Fruit fly (Drosophila melanogaster): Measurements from ENCODE around the gene cpx.

DNA sequence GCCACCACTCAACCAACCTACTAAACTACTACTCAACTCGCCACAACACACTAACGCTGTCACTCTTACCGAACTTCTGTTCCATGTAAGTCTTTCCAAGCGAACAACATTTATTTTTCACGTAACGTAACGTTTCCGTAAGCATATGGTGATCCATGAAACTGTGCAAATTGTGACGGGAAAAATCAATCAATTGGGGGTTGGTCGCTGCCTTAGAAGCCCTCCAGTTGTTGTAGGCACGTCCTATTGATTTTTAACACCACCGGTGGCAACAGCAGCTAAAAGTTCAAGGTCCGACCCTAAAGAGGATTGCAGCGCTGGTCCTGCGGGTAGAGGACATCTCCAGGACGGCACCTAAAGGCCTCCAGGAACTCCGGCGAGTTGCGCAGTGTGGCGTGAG lies 12.2 kb downstream of the cpx start:
- TF ChIP-seq CG14655 (GFP tag; optimal IDR thresholded peaks at IDR 0.05), result no peak
- no peak for TF ChIP-seq EcR (GFP tag; optimal IDR thresholded peaks at IDR 0.05)
- TF ChIP-seq rn (GFP tag; IDR thresholded peaks at IDR 0.05), result no peak
- TF ChIP-seq CG15710 (tag; optimal IDR thresholded peaks at IDR 0.05), result no peak
